Fruit fly (Drosophila melanogaster) whole organism, embryonic: Measurements from ENCODE around the gene LysD.

Source experiments
- Awh ChIP-seq: fragments of 200-800 bp; sonication (Bioruptor generic); IDR thresholded peaks from 2 replicates; pipeline ENCODE4, ENCODE4 v1.3.6; 2022; ENCODE audit warnings: missing biosample characterization, missing genetic modification characterization
- BEAF-32 ChIP-seq: fragments of 200-800 bp; sonication (Bioruptor generic); optimal IDR thresholded peaks from 3 replicates; lab custom pipeline; 2017; ENCODE audit warnings: missing biosample characterization, missing genetic modification characterization, mild to moderate bottlenecking, moderate library complexity, missing genetic modification reagents
- CG10147 ChIP-seq: fragments of 200-800 bp; sonication (Bioruptor generic); optimal IDR thresholded peaks from 2 replicates; lab custom pipeline; 2019; ENCODE audit warnings: missing biosample characterization, mild to moderate bottlenecking, missing genetic modification characterization, moderate library complexity
- CG10209 ChIP-seq: fragments of 200-800 bp; sonication (Bioruptor generic); optimal IDR thresholded peaks from 3 replicates; lab custom pipeline; 2017; ENCODE audit warnings: missing biosample characterization, mild to moderate bottlenecking, missing genetic modification characterization, missing genetic modification reagents
- CG10321 ChIP-seq: fragments of 200-800 bp; sonication (Bioruptor generic); IDR thresholded peaks from 2 replicates; pipeline ENCODE4 v1.3.6; 2022; ENCODE audit warnings: missing biosample characterization, missing genetic modification characterization
- CG10979 ChIP-seq: fragments of 200-800 bp; sonication (Bioruptor generic); optimal IDR thresholded peaks from 2 replicates; lab custom pipeline; 2018; ENCODE audit warnings: missing biosample characterization, mild to moderate bottlenecking, missing genetic modification characterization, moderate library complexity
- CG14710 ChIP-seq: fragments of 200-800 bp; sonication (Bioruptor generic); optimal IDR thresholded peaks from 3 replicates; lab custom pipeline; 2019; ENCODE audit warnings: missing biosample characterization, mild to moderate bottlenecking, missing genetic modification characterization, moderate library complexity
- CG17361 ChIP-seq: fragments of 200-800 bp; sonication (Bioruptor generic); IDR thresholded peaks from 3 replicates; pipeline ENCODE4 v1.3.6; 2022; ENCODE audit warnings: missing biosample characterization, missing genetic modification characterization
- CG2875 ChIP-seq: fragments of 200-800 bp; sonication (Bioruptor generic); optimal IDR thresholded peaks from 2 replicates; lab custom pipeline; 2017; ENCODE audit warnings: missing biosample characterization, mild to moderate bottlenecking, missing genetic modification characterization, missing genetic modification reagents
- CG31365 ChIP-seq: fragments of 200-800 bp; sonication (Bioruptor generic); optimal IDR thresholded peaks from 2 replicates; lab custom pipeline; 2018; ENCODE audit warnings: missing biosample characterization, mild to moderate bottlenecking, missing genetic modification characterization
- CG32532 ChIP-seq: fragments of 200-800 bp; sonication (Bioruptor generic); IDR thresholded peaks from 2 replicates; pipeline ENCODE4 v1.3.6; 2022; ENCODE audit warnings: missing biosample characterization, missing genetic modification characterization
- CG4707 ChIP-seq: fragments of 200-800 bp; sonication (Bioruptor generic); optimal IDR thresholded peaks from 2 replicates; lab custom pipeline; 2018; ENCODE audit warnings: missing biosample characterization, mild to moderate bottlenecking, missing genetic modification characterization, moderate library complexity
- CG6683 ChIP-seq: fragments of 200-800 bp; sonication (Bioruptor generic); optimal IDR thresholded peaks from 2 replicates; lab custom pipeline; 2017; ENCODE audit warnings: missing biosample characterization, mild to moderate bottlenecking, missing genetic modification characterization, missing genetic modification reagents
- CG9727 ChIP-seq: fragments of 200-800 bp; sonication (Bioruptor generic); optimal IDR thresholded peaks from 3 replicates; lab custom pipeline; 2017; ENCODE audit warnings: missing biosample characterization, mild to moderate bottlenecking, missing genetic modification characterization
- CG9797 ChIP-seq: fragments of 200-800 bp; sonication (Bioruptor generic); optimal IDR thresholded peaks from 3 replicates; lab custom pipeline; 2018; ENCODE audit warnings: missing biosample characterization, mild to moderate bottlenecking, missing genetic modification characterization
- Dfd ChIP-seq, 2 experiments: fragments of >200 bp; optimal IDR thresholded peaks; 2 replicates each; lab custom pipeline; 2017; ENCODE audit warnings: missing biosample characterization in 2 of 2, missing genetic modification characterization in 2 of 2
- HHEX ChIP-seq: fragments of 200-800 bp; sonication (Bioruptor generic); optimal IDR thresholded peaks from 3 replicates; lab custom pipeline; 2017; ENCODE audit warnings: missing biosample characterization, mild to moderate bottlenecking, missing genetic modification characterization, missing genetic modification reagents
- MESR4 ChIP-seq: fragments of 200-800 bp; sonication (Bioruptor generic); optimal IDR thresholded peaks from 2 replicates; lab custom pipeline; 2018; ENCODE audit warnings: missing biosample characterization, mild to moderate bottlenecking, missing genetic modification characterization, moderate library complexity
- MTF-1 ChIP-seq: fragments of 200-800 bp; sonication (Bioruptor generic); optimal IDR thresholded peaks from 2 replicates; lab custom pipeline; 2018; ENCODE audit warnings: missing biosample characterization, mild to moderate bottlenecking, missing genetic modification characterization, borderline replicate concordance
- Med ChIP-seq: fragments of 200-800 bp; sonication (Bioruptor generic); peaks from one replicate; lab custom pipeline; 2016; ENCODE audit warnings: missing biosample characterization, missing genetic modification characterization, mild to moderate bottlenecking, inconsistent platforms, moderate library complexity
- Mes4 ChIP-seq: fragments of 200-800 bp; sonication (Bioruptor generic); optimal IDR thresholded peaks from 2 replicates; lab custom pipeline; 2016; ENCODE audit warnings: missing biosample characterization, missing genetic modification characterization
- NfI ChIP-seq: fragments of 200-800 bp; sonication (Bioruptor generic); optimal IDR thresholded peaks from 3 replicates; lab custom pipeline; 2018; ENCODE audit warnings: missing biosample characterization, mild to moderate bottlenecking, missing genetic modification characterization, moderate library complexity
- Pdp1 ChIP-seq, 2 experiments: fragments of 200-800 bp; sonication (Bioruptor generic); optimal IDR thresholded peaks; 3 replicates each; lab custom pipeline; 2016; ENCODE audit warnings: missing biosample characterization in 2 of 2, missing genetic modification characterization in 2 of 2, mild to moderate bottlenecking in 1 of 2, moderate library complexity in 1 of 2
- Sox102F ChIP-seq: fragments of 200-800 bp; sonication (Bioruptor generic); optimal IDR thresholded peaks from 2 replicates; lab custom pipeline; 2018; ENCODE audit warnings: missing biosample characterization, mild to moderate bottlenecking, missing genetic modification characterization, moderate library complexity
- Trl ChIP-seq, 3 experiments: fragments of >200 bp in 2 of 3; fragments of 200-800 bp in 1 of 3; sonication (Bioruptor generic) in 1 of 3; optimal IDR thresholded peaks; 2 replicates in 1 of 3; 3 replicates in 2 of 3; lab custom pipeline; 2016 to 2017; ENCODE audit warnings: missing biosample characterization in 1 of 3, missing genetic modification characterization in 1 of 3
- Vsx1 ChIP-seq: fragments of 200-800 bp; sonication (Bioruptor generic); optimal IDR thresholded peaks from 2 replicates; lab custom pipeline; 2017; ENCODE audit warnings: missing biosample characterization, mild to moderate bottlenecking, missing genetic modification characterization, missing genetic modification reagents
- Xrp1 ChIP-seq: fragments of 200-800 bp; sonication (Bioruptor generic); IDR thresholded peaks from 2 replicates; pipeline ENCODE4 v1.3.6; 2022; ENCODE audit warnings: missing biosample characterization, missing genetic modification characterization
- ac ChIP-seq: fragments of 200-800 bp; sonication (Bioruptor generic); optimal IDR thresholded peaks from 3 replicates; lab custom pipeline; 2017; ENCODE audit warnings: missing biosample characterization, mild to moderate bottlenecking, missing genetic modification characterization
- ara ChIP-seq: fragments of 200-800 bp; sonication (Bioruptor generic); IDR thresholded peaks from 2 replicates; pipeline ENCODE4 v1.3.6; 2022; ENCODE audit warnings: missing biosample characterization, missing genetic modification characterization
- btn ChIP-seq: fragments of 200-800 bp; sonication (Bioruptor generic); optimal IDR thresholded peaks from 2 replicates; lab custom pipeline; 2016; ENCODE audit warnings: missing biosample characterization, missing genetic modification characterization
- ci ChIP-seq: fragments of 200-800 bp; sonication (Bioruptor generic); IDR thresholded peaks from 3 replicates; pipeline ENCODE4 v1.3.6; 2022; ENCODE audit warnings: missing biosample characterization, missing genetic modification characterization
- cwo ChIP-seq: fragments of 200-800 bp; sonication (Bioruptor generic); optimal IDR thresholded peaks from 3 replicates; lab custom pipeline; 2017; ENCODE audit warnings: missing biosample characterization, missing genetic modification characterization, mild to moderate bottlenecking, moderate library complexity, missing genetic modification reagents
- dmrt11E ChIP-seq: fragments of 200-800 bp; sonication (Bioruptor generic); optimal IDR thresholded peaks from 3 replicates; lab custom pipeline; 2018; ENCODE audit warnings: missing biosample characterization, mild to moderate bottlenecking, missing genetic modification characterization, moderate library complexity
- esg ChIP-seq: fragments of 200-800 bp; sonication (Bioruptor generic); conservative IDR thresholded peaks from 2 replicates; pipeline ENCODE4 v1.3.6; 2022; ENCODE audit warnings: missing biosample characterization, missing genetic modification characterization
- gem ChIP-seq: fragments of 200-800 bp; sonication (Bioruptor generic); optimal IDR thresholded peaks from 2 replicates; lab custom pipeline; 2019; ENCODE audit warnings: missing biosample characterization, mild to moderate bottlenecking, missing genetic modification characterization, moderate library complexity
- lab ChIP-seq: fragments of 200-800 bp; sonication (Bioruptor generic); optimal IDR thresholded peaks from 3 replicates; lab custom pipeline; 2017; ENCODE audit warnings: missing biosample characterization, missing genetic modification characterization, mild to moderate bottlenecking, moderate library complexity, missing genetic modification reagents
- lov ChIP-seq, 2 experiments: fragments of 200-800 bp in 1 of 2; fragments of >200 bp in 1 of 2; sonication (Bioruptor generic) in 1 of 2; IDR thresholded peaks in 1 of 2; optimal IDR thresholded peaks in 1 of 2; 2 replicates in 1 of 2; 3 replicates in 1 of 2; pipeline versions ENCODE4 v1.3.6 to Lab custom; 2017 to 2022; ENCODE audit warnings: missing biosample characterization in 1 of 2, missing genetic modification characterization in 1 of 2
- nau ChIP-seq: fragments of 200-800 bp; sonication (Bioruptor generic); optimal IDR thresholded peaks from 3 replicates; lab custom pipeline; 2017; ENCODE audit warnings: missing biosample characterization, mild to moderate bottlenecking, missing genetic modification characterization, missing genetic modification reagents
- p53 ChIP-seq: fragments of 200-800 bp; sonication (Bioruptor generic); optimal IDR thresholded peaks from 2 replicates; lab custom pipeline; 2016; ENCODE audit warnings: missing biosample characterization, missing genetic modification characterization
- pan ChIP-seq, 4 experiments: fragments of >200 bp in 3 of 4; fragments of 200-800 bp in 1 of 4; sonication (Bioruptor generic) in 1 of 4; optimal IDR thresholded peaks in 3 of 4; IDR thresholded peaks in 1 of 4; 2 replicates each; pipeline versions ENCODE4 v1.3.6 to Lab custom; 2017 to 2022; ENCODE audit warnings: missing biosample characterization in 2 of 4, missing genetic modification characterization in 2 of 4, mixed read lengths in 1 of 4
- peb ChIP-seq: fragments of 200-800 bp; sonication (Bioruptor generic); IDR thresholded peaks from 2 replicates; pipeline ENCODE4 v1.3.6; 2022; ENCODE audit warnings: missing biosample characterization, missing genetic modification characterization
- rib ChIP-seq: fragments of 200-800 bp; sonication (Bioruptor generic); IDR thresholded peaks from 2 replicates; pipeline ENCODE4 v1.3.6; 2022; ENCODE audit warnings: missing biosample characterization, missing genetic modification characterization
- sens-2 ChIP-seq: fragments of 200-800 bp; sonication (Bioruptor generic); IDR thresholded peaks from 2 replicates; pipeline ENCODE4 v1.3.6; 2022; ENCODE audit warnings: missing biosample characterization, missing genetic modification characterization
- sisA ChIP-seq: fragments of 200-800 bp; sonication (Bioruptor generic); IDR thresholded peaks from 2 replicates; pipeline ENCODE4 v1.3.6; 2022; ENCODE audit warnings: missing biosample characterization, missing genetic modification characterization
- sqz ChIP-seq: fragments of 200-800 bp; sonication (Bioruptor generic); optimal IDR thresholded peaks from 3 replicates; lab custom pipeline; 2018; ENCODE audit warnings: missing biosample characterization, mild to moderate bottlenecking, missing genetic modification characterization
- trh ChIP-seq: fragments of 200-800 bp; sonication (Bioruptor generic); optimal IDR thresholded peaks from 2 replicates; lab custom pipeline; 2016; ENCODE audit warnings: missing biosample characterization, missing genetic modification characterization
- usp ChIP-seq: fragments of >200 bp; optimal IDR thresholded peaks from 2 replicates; lab custom pipeline; 2017; ENCODE audit warnings: missing biosample characterization, missing genetic modification characterization
- zfh1 ChIP-seq: fragments of 200-800 bp; sonication (Bioruptor generic); IDR thresholded peaks from 3 replicates; pipeline ENCODE4 v1.3.6; 2022; ENCODE audit warnings: missing biosample characterization, missing genetic modification characterization

The LysD gene

DNA sequence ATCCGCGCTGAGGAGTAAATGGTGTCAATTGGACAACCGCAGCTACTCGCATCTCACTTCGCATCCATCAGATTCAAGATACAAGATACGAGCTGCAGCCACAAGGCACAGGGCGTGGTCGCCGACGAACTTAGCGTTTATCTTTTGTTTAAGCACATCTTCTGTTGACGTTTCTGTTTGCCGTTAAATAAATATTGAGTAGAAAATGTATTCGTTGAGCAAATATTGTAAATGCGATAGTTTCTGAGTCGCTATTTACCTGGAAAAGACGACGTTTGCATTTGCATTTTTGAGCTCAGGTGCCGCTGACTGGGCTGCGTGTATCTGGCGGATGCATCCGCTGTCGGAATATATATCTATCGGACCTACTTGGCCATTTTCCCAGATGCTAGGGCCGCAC lies 44.7 kb downstream of the LysD start (continued):
- TF ChIP-seq pan (optimal IDR thresholded peaks at IDR 0.05; lab: Kevin White, UChicago), result no peak
- TF ChIP-seq pan (GFP tag; optimal IDR thresholded peaks at IDR 0.05 in 1 of 2, IDR thresholded peaks at IDR 0.05 in 1 of 2), result no peak
- peak; percentile 34 for TF ChIP-seq CG6683 (GFP tag; lab: Kevin White, UChicago)
- peak; percentile 45; the same call in 1 of the 2 replicates for TF ChIP-seq peb
- TF ChIP-seq CG10147, result peak; percentile 13
- peak; percentile 37 for TF ChIP-seq gem (tag; lab: Kevin White, UChicago)
- TF ChIP-seq MTF-1, result peak; percentile 87
- TF ChIP-seq Pdp1 (GFP tag; optimal IDR thresholded peaks at IDR 0.05; lab: Kevin White, UChicago), result no peak
- peak; percentile 88; the same call in 1 of the 2 replicates for TF ChIP-seq Awh (GFP tag; lab: Robert Waterston, UW)
- no peak for TF ChIP-seq CG17361 (GFP tag; lab: Robert Waterston, UW)
- peak; percentile 72 for TF ChIP-seq HHEX (GFP tag; lab: Kevin White, UChicago)
- TF ChIP-seq nau (GFP tag; lab: Kevin White, UChicago), result peak; percentile 62
- TF ChIP-seq Sox102F (GFP tag; lab: Kevin White, UChicago), result peak; percentile 54
- peak; percentile 49 for TF ChIP-seq btn (GFP tag; lab: Kevin White, UChicago)
- TF ChIP-seq sisA (GFP tag; lab: Robert Waterston, UW), result no peak
- TF ChIP-seq lov (optimal IDR thresholded peaks at IDR 0.05; lab: Kevin White, UChicago), result no peak
- TF ChIP-seq lov (GFP tag; IDR thresholded peaks at IDR 0.05; lab: Robert Waterston, UW), result peak; percentile 79; the same call in 1 of the 3 replicates
- TF ChIP-seq usp (GFP tag; lab: Kevin White, UChicago), result no peak
- TF ChIP-seq Trl (optimal IDR thresholded peaks at IDR 0.05; lab: Kevin White, UChicago), result no peak
- TF ChIP-seq Trl (GFP tag; optimal IDR thresholded peaks at IDR 0.05; lab: Kevin White, UChicago), result no peak
- TF ChIP-seq rib (GFP tag; lab: Robert Waterston, UW), result 0 out of 2 replicates have a peak, but pooled peaks have one; percentile 19
- peak; percentile 35 for TF ChIP-seq trh (GFP tag; lab: Kevin White, UChicago)
- peak; percentile 88 for TF ChIP-seq zfh1 (GFP tag; lab: Robert Waterston, UW)
- TF ChIP-seq sqz (GFP tag; lab: Kevin White, UChicago), result peak; percentile 67
- no peak for TF ChIP-seq BEAF-32 (GFP tag; lab: Kevin White, UChicago)
- peak; percentile 23 for TF ChIP-seq CG10979 (tag; lab: Kevin White, UChicago)
- peak; percentile 87 for TF ChIP-seq CG2875 (GFP tag; lab: Kevin White, UChicago)
- TF ChIP-seq CG31365, result peak; percentile 59
- peak; percentile 92 for TF ChIP-seq ci (GFP tag; lab: Robert Waterston, UW)
- TF ChIP-seq esg (GFP tag; lab: Robert Waterston, UW), result no peak
- TF ChIP-seq Xrp1 (GFP tag; lab: Robert Waterston, UW), result peak; percentile 79
- peak; percentile 58 for TF ChIP-seq dmrt11E (tag; lab: Kevin White, UChicago)
- TF ChIP-seq CG14710 (tag; lab: Kevin White, UChicago), result peak; percentile 57
- TF ChIP-seq CG9797, result peak; percentile 16
- TF ChIP-seq sens-2, result 0 out of 2 replicates have a peak, but pooled peaks have one; percentile 34
- TF ChIP-seq NfI (GFP tag; lab: Kevin White, UChicago), result peak; percentile 28
- no peak for TF ChIP-seq cwo (GFP tag; lab: Kevin White, UChicago)
- peak; percentile 70 for TF ChIP-seq CG10209 (GFP tag; lab: Kevin White, UChicago)
- peak; percentile 71 for TF ChIP-seq lab (GFP tag; lab: Kevin White, UChicago)
- no peak for TF ChIP-seq CG10321 (GFP tag; lab: Robert Waterston, UW)
- peak; percentile 34 for TF ChIP-seq p53 (GFP tag; lab: Kevin White, UChicago)
- TF ChIP-seq Mes4 (GFP tag; lab: Kevin White, UChicago), result peak; percentile 29
- peak; percentile 81 for TF ChIP-seq Med (GFP tag; lab: Kevin White, UChicago)
- peak; percentile 81 for TF ChIP-seq CG4707
- TF ChIP-seq ac (GFP tag; lab: Kevin White, UChicago), result peak; percentile 93
- peak; percentile 20 for TF ChIP-seq Vsx1 (GFP tag; lab: Kevin White, UChicago)
- peak; percentile 75 for TF ChIP-seq CG9727 (GFP tag; lab: Kevin White, UChicago)
- TF ChIP-seq ara (GFP tag; lab: Robert Waterston, UW), result peak; percentile 84
- no peak for TF ChIP-seq MESR4 (GFP tag; lab: Kevin White, UChicago)
- no peak for TF ChIP-seq Dfd (GFP tag; optimal IDR thresholded peaks at IDR 0.05; lab: Kevin White, UChicago)
- TF ChIP-seq CG32532 (GFP tag; lab: Robert Waterston, UW), result no peak
